Fruit fly (Drosophila melanogaster) S2 (cell line): ENCODE data around the gene CG15638.

Experiments used
- CG8478 ChIP-seq: fragments of >200 bp; optimal IDR thresholded peaks from 2 replicates; lab custom pipeline; 2018
- CTCF ChIP-seq, 2 experiments: fragments of >200 bp; optimal IDR thresholded peaks; 2 replicates each; lab custom pipeline; 2018

- TF ChIP-seq CTCF (optimal IDR thresholded peaks at IDR 0.05; lab: Kevin White, UChicago) (no peak), CG8478 (lab: Kevin White, UChicago) (no peak)
Measured at dm6 chr2L:13510870-13511867, 24.4 kb downstream of the CG15638 start.
